Fruit fly (Drosophila melanogaster): ENCODE measurements around the gene Nlp.

The Nlp gene

dm6 chr3R:30056592-30057135, 52.1 kb downstream of the Nlp start, which contains the start of the genes CG7950 and Rpp14a (continued):
- TF ChIP-seq CG18476 (GFP tag; optimal IDR thresholded peaks at IDR 0.05) (peak; percentile 54), Spps (tag; optimal IDR thresholded peaks at IDR 0.05) (peak; percentile 33), klu (GFP tag; IDR thresholded peaks at IDR 0.05) (no peak; the same call in 1 of the 2 replicates), Poxn (GFP tag; IDR thresholded peaks at IDR 0.05) (peak; percentile 59; the same call in 1 of the 2 replicates), Meics (GFP tag; optimal IDR thresholded peaks at IDR 0.05) (peak; percentile 43), CG8924 (tag; optimal IDR thresholded peaks at IDR 0.05) (peak; percentile 65), CG3726 (GFP tag; IDR thresholded peaks at IDR 0.05) (0 out of 3 replicates have a peak, but pooled peaks have one; percentile 12), Hr78 (GFP tag; optimal IDR thresholded peaks at IDR 0.05) (no peak), salm (tag; optimal IDR thresholded peaks at IDR 0.05) (peak; percentile 34), D19A (tag; optimal IDR thresholded peaks at IDR 0.05) (peak; percentile 50), mirr (GFP tag; optimal IDR thresholded peaks at IDR 0.05) (peak; percentile 19), CoRest (tag; optimal IDR thresholded peaks at IDR 0.05) (peak; percentile 81), CG10979 (tag; optimal IDR thresholded peaks at IDR 0.05) (peak; percentile 55), CkIIα-i1 (GFP tag; IDR thresholded peaks at IDR 0.05) (no peak), CG11696 (GFP tag; IDR thresholded peaks at IDR 0.05) (peak; percentile 40; the same call in 1 of the 2 replicates), kah (GFP tag; optimal IDR thresholded peaks at IDR 0.05) (no peak), NFAT (GFP tag; IDR thresholded peaks at IDR 0.05) (peak; percentile 59), CG5180 (GFP tag; optimal IDR thresholded peaks at IDR 0.05) (no peak), CG15073 (GFP tag; optimal IDR thresholded peaks at IDR 0.05) (no peak), run (tag; optimal IDR thresholded peaks at IDR 0.05) (peak; percentile 37), ATbp (GFP tag; optimal IDR thresholded peaks at IDR 0.05) (peak; percentile 35), slou (GFP tag; optimal IDR thresholded peaks at IDR 0.05) (peak; percentile 43), HHEX (GFP tag; optimal IDR thresholded peaks at IDR 0.05) (peak; percentile 42), zf30C (GFP tag; optimal IDR thresholded peaks at IDR 0.05) (peak; percentile 38), CG7839 (tag; optimal IDR thresholded peaks at IDR 0.05) (peak; percentile 69), CG10565 (GFP tag; optimal IDR thresholded peaks at IDR 0.05) (no peak), ap (GFP tag; IDR thresholded peaks at IDR 0.05) (peak; percentile 73), CG13424 (tag; optimal IDR thresholded peaks at IDR 0.05) (peak; percentile 86), sd (tag; optimal IDR thresholded peaks at IDR 0.05) (peak; percentile 15), CG13894 (tag; optimal IDR thresholded peaks at IDR 0.05) (peak; percentile 84), chn (GFP tag; optimal IDR thresholded peaks at IDR 0.05) (peak; percentile 85), so (GFP tag; IDR thresholded peaks at IDR 0.05) (peak; percentile 77; the same call in 2 of the 3 replicates), jigr1 (GFP tag; IDR thresholded peaks at IDR 0.05) (no peak), CG17186 (GFP tag; optimal IDR thresholded peaks at IDR 0.05) (peak; percentile 60), CG3065 (GFP tag; optimal IDR thresholded peaks at IDR 0.05) (no peak), CG7786 (GFP tag; optimal IDR thresholded peaks at IDR 0.05) (peak; percentile 77), CG12155 (GFP tag; optimal IDR thresholded peaks at IDR 0.05) (peak; percentile 80), CG1529 (GFP tag; optimal IDR thresholded peaks at IDR 0.05) (peak; percentile 12), Jarid2 (GFP tag; optimal IDR thresholded peaks at IDR 0.05) (no peak), otp (GFP tag; IDR thresholded peaks at IDR 0.05) (peak; percentile 77), B-H2 (GFP tag; optimal IDR thresholded peaks at IDR 0.05) (peak; percentile 85), gro (GFP tag; optimal IDR thresholded peaks at IDR 0.05) (peak; percentile 82), CG4707 (GFP tag; optimal IDR thresholded peaks at IDR 0.05) (peak; percentile 5), vvl (GFP tag; IDR thresholded peaks at IDR 0.05) (peak; percentile 87), CG10267 (tag; optimal IDR thresholded peaks at IDR 0.05) (peak; percentile 72), CG1603 (tag; optimal IDR thresholded peaks at IDR 0.05) (peak; percentile 89), Sox100B (GFP tag; optimal IDR thresholded peaks at IDR 0.05) (no peak), CG12744 (GFP tag; optimal IDR thresholded peaks at IDR 0.05) (peak; percentile 53), pfk (GFP tag; optimal IDR thresholded peaks at IDR 0.05) (no peak), Ptx1 (GFP tag; IDR thresholded peaks at IDR 0.05) (peak; percentile 80)

All from whole organism, embryonic.